Worm (Caenorhabditis elegans) whole organism, L4 larva: ENCODE data around the gene K03A11.6.
"Not testable (repeated sequence)": the region's sequence is repeated elsewhere in the genome, so short reads cannot be mapped to it uniquely, and the experiment has no call there.

Source experiments
- F10B5.3 ChIP-seq: sonication (generic microtip); optimal IDR thresholded peaks from 2 replicates; lab custom pipeline; 2016; ENCODE audit warnings: mild to moderate bottlenecking, missing genetic modification characterization, missing compliant biosample characterization
- F26F4.8 ChIP-seq: fragments of 200-800 bp; sonication (Bioruptor generic); conservative IDR thresholded peaks from 2 replicates; pipeline ENCODE4 v1.3.6; 2022; ENCODE audit warnings: missing genetic modification characterization, missing compliant biosample characterization
- F49E8.2 ChIP-seq: sonication (generic microtip); optimal IDR thresholded peaks from 2 replicates; lab custom pipeline; 2016; ENCODE audit warnings: missing compliant biosample characterization, mild to moderate bottlenecking, missing genetic modification characterization, borderline replicate concordance
- T20F7.1 ChIP-seq: fragments of 200-800 bp; sonication (Bioruptor generic); optimal IDR thresholded peaks from 2 replicates; lab custom pipeline; 2018; ENCODE audit warnings: mild to moderate bottlenecking, missing genetic modification characterization, missing compliant biosample characterization
- Y48G9A.11 ChIP-seq: fragments of 200-800 bp; sonication (Bioruptor generic); IDR thresholded peaks from 2 replicates; pipeline ENCODE4 v1.3.6; 2022; ENCODE audit warnings: missing genetic modification reagents, missing genetic modification characterization, missing compliant biosample characterization
- Y5F2A.4 ChIP-seq: fragments of 200-800 bp; sonication (Bioruptor generic); optimal IDR thresholded peaks from 2 replicates; lab custom pipeline; 2018; ENCODE audit warnings: mild to moderate bottlenecking, missing genetic modification characterization, missing compliant biosample characterization
- ZK337.2 ChIP-seq: fragments of 200-800 bp; sonication (Bioruptor generic); IDR thresholded peaks from 2 replicates; pipeline ENCODE4 v1.3.6; 2022; ENCODE audit warnings: missing genetic modification reagents, missing genetic modification characterization, missing compliant biosample characterization
- aha-1 ChIP-seq: fragments of 150-350 bp; peaks from one replicate; lab custom pipeline; 2014; ENCODE audit warnings: missing biosample characterization, missing genetic modification characterization
- ceh-32 ChIP-seq: sonication (generic microtip); optimal IDR thresholded peaks from 2 replicates; lab custom pipeline; 2016; ENCODE audit warnings: mild to moderate bottlenecking, missing genetic modification characterization, missing compliant biosample characterization; ENCODE audit not compliant: poor library complexity
- ces-1 ChIP-seq: fragments of 150-350 bp; sonication (generic microtip); optimal IDR thresholded peaks from 4 replicates; lab custom pipeline; 2014; ENCODE audit warnings: missing biosample characterization, missing genetic modification reagents, missing genetic modification characterization
- ctbp-1 ChIP-seq: fragments of 200-800 bp; sonication (Bioruptor generic); IDR thresholded peaks from 2 replicates; pipeline ENCODE4 v1.3.6; 2022; ENCODE audit warnings: missing genetic modification reagents, missing genetic modification characterization, missing compliant biosample characterization
- daf-19 ChIP-seq: fragments of 200-800 bp; sonication (Bioruptor generic); conservative IDR thresholded peaks from 2 replicates; pipeline ENCODE4 v1.3.6; 2022; ENCODE audit warnings: missing genetic modification characterization, missing compliant biosample characterization
- daf-8 ChIP-seq: fragments of 200-800 bp; sonication (Bioruptor generic); IDR thresholded peaks from 2 replicates; pipeline ENCODE4 v1.3.6; 2022; ENCODE audit warnings: missing genetic modification characterization, missing compliant biosample characterization
- dmd-6 ChIP-seq: fragments of 200-800 bp; sonication (Bioruptor generic); IDR thresholded peaks from 2 replicates; pipeline ENCODE4 v1.3.6; 2022; ENCODE audit warnings: missing genetic modification reagents, missing genetic modification characterization, missing compliant biosample characterization
- dmd-8 ChIP-seq: fragments of 200-800 bp; sonication (Bioruptor generic); IDR thresholded peaks from 2 replicates; pipeline ENCODE4 v1.3.6; 2022; ENCODE audit warnings: missing genetic modification characterization, missing compliant biosample characterization
- duxl-1 ChIP-seq: sonication (generic microtip); optimal IDR thresholded peaks from 2 replicates; lab custom pipeline; 2016; ENCODE audit warnings: mild to moderate bottlenecking, missing genetic modification characterization, moderate library complexity, missing compliant biosample characterization; ENCODE audit not compliant: poor library complexity
- dve-1 ChIP-seq: sonication (generic microtip); optimal IDR thresholded peaks from 2 replicates; lab custom pipeline; 2017; ENCODE audit warnings: antibody characterized with exemption, mild to moderate bottlenecking, missing genetic modification characterization, missing compliant biosample characterization; ENCODE audit not compliant: insufficient read depth
- fkh-10 ChIP-seq: fragments of 150-350 bp; optimal IDR thresholded peaks from 2 replicates; lab custom pipeline; 2014; ENCODE audit warnings: missing biosample characterization, missing genetic modification reagents, missing genetic modification characterization
- hif-1 ChIP-seq, 2 experiments: sonication (generic microtip); optimal IDR thresholded peaks; 2 replicates each; lab custom pipeline; 2016 to 2017; ENCODE audit warnings: missing compliant biosample characterization in 2 of 2, missing genetic modification characterization in 2 of 2, missing genetic modification reagents in 2 of 2, missing genotype in 2 of 2, mild to moderate bottlenecking in 1 of 2
- hlh-11 ChIP-seq: fragments of 200-800 bp; sonication (Bioruptor generic); optimal IDR thresholded peaks from 2 replicates; lab custom pipeline; 2018; ENCODE audit warnings: mild to moderate bottlenecking, missing genetic modification characterization, missing compliant biosample characterization
- hmg-1.1 ChIP-seq: fragments of 200-800 bp; sonication (Bioruptor generic); IDR thresholded peaks from 2 replicates; pipeline ENCODE4 v1.3.6; 2022; ENCODE audit warnings: missing genetic modification reagents, missing genetic modification characterization, missing compliant biosample characterization
- lin-1 ChIP-seq: fragments of 200-800 bp; sonication (Bioruptor generic); IDR thresholded peaks from 2 replicates; pipeline ENCODE4 v1.3.6; 2022; ENCODE audit warnings: missing genetic modification reagents, missing genetic modification characterization, missing compliant biosample characterization
- lin-29 ChIP-seq: fragments of 200-800 bp; sonication (Bioruptor generic); IDR thresholded peaks from 2 replicates; pipeline ENCODE4 v1.3.6; 2022; ENCODE audit warnings: missing genetic modification reagents, missing genetic modification characterization, missing compliant biosample characterization
- lir-3 ChIP-seq: sonication (generic microtip); optimal IDR thresholded peaks from 2 replicates; lab custom pipeline; 2016; ENCODE audit warnings: mild to moderate bottlenecking, missing genetic modification characterization, missing compliant biosample characterization
- madf-9 ChIP-seq: fragments of 200-800 bp; sonication (Bioruptor generic); conservative IDR thresholded peaks from 2 replicates; pipeline ENCODE4 v1.3.6; 2022; ENCODE audit warnings: missing genetic modification reagents, missing genetic modification characterization, missing compliant biosample characterization
- mdl-1 ChIP-seq, 2 experiments: fragments of 150-350 bp in 1 of 2; sonication (generic microtip) in 1 of 2; optimal IDR thresholded peaks; 2 replicates each; lab custom pipeline; 2014 to 2017; ENCODE audit warnings: missing biosample characterization in 2 of 2, missing genetic modification characterization in 2 of 2
- mep-1 ChIP-seq: fragments of 150-350 bp; sonication (generic microtip); optimal IDR thresholded peaks from 3 replicates; lab custom pipeline; 2014; ENCODE audit warnings: missing biosample characterization, missing genetic modification characterization
- mes-2 ChIP-seq: sonication (generic microtip); optimal IDR thresholded peaks from 2 replicates; lab custom pipeline; 2016; ENCODE audit warnings: missing genotype, mild to moderate bottlenecking, missing genetic modification characterization, missing compliant biosample characterization; ENCODE audit not compliant: poor library complexity, severe bottlenecking
- mxl-2 ChIP-seq: fragments of 200-800 bp; sonication (Bioruptor generic); conservative IDR thresholded peaks from 2 replicates; pipeline ENCODE4 v1.3.6; 2022; ENCODE audit warnings: missing genetic modification reagents, missing genetic modification characterization, missing compliant biosample characterization
- nhr-102 ChIP-seq: sonication (generic microtip); optimal IDR thresholded peaks from 2 replicates; lab custom pipeline; 2016; ENCODE audit warnings: mild to moderate bottlenecking, missing genetic modification characterization, moderate library complexity, missing compliant biosample characterization
- nhr-11 ChIP-seq: fragments of 150-350 bp; optimal IDR thresholded peaks from 2 replicates; lab custom pipeline; 2014; ENCODE audit warnings: missing biosample characterization, missing genetic modification characterization
- nhr-111 ChIP-seq: fragments of 200-800 bp; sonication (Bioruptor generic); optimal IDR thresholded peaks from 2 replicates; lab custom pipeline; 2018; ENCODE audit warnings: mild to moderate bottlenecking, missing genetic modification characterization, missing compliant biosample characterization
- nhr-6 ChIP-seq: fragments of 150-350 bp; optimal IDR thresholded peaks from 2 replicates; lab custom pipeline; 2014; ENCODE audit warnings: missing biosample characterization, missing genetic modification characterization
- nhr-77 ChIP-seq: fragments of 150-350 bp; optimal IDR thresholded peaks from 2 replicates; lab custom pipeline; 2014; ENCODE audit warnings: missing biosample characterization, missing genetic modification characterization
- pha-4 ChIP-seq, 2 experiments: fragments of 150-350 bp in 1 of 2; fragments of 200-800 bp in 1 of 2; sonication (Bioruptor generic) in 1 of 2; IDR thresholded peaks in 1 of 2; optimal IDR thresholded peaks in 1 of 2; 2 replicates each; pipeline versions ENCODE4 v1.3.6 to Lab custom; 2014 to 2022; ENCODE audit warnings: missing genetic modification characterization in 2 of 2, missing genetic modification reagents in 2 of 2, missing biosample characterization in 1 of 2, missing compliant biosample characterization in 1 of 2
- php-3 ChIP-seq: fragments of 200-800 bp; sonication (Bioruptor generic); IDR thresholded peaks from 2 replicates; pipeline ENCODE4 v1.3.6; 2022; ENCODE audit warnings: missing genetic modification reagents, missing genetic modification characterization, missing compliant biosample characterization
- rbr-2 ChIP-seq: sonication (generic microtip); optimal IDR thresholded peaks from 2 replicates; lab custom pipeline; 2016; ENCODE audit warnings: missing genotype, missing genetic modification characterization, missing compliant biosample characterization
- saeg-2 ChIP-seq: fragments of 200-800 bp; sonication (Bioruptor generic); IDR thresholded peaks from 2 replicates; pipeline ENCODE4 v1.3.6; 2022; ENCODE audit warnings: missing genetic modification reagents, missing genetic modification characterization, missing compliant biosample characterization
- spr-1 ChIP-seq: sonication (generic microtip); optimal IDR thresholded peaks from 2 replicates; lab custom pipeline; 2016; ENCODE audit warnings: mild to moderate bottlenecking, missing genetic modification characterization, missing compliant biosample characterization
- tag-97 ChIP-seq: fragments of 200-800 bp; sonication (Bioruptor generic); IDR thresholded peaks from 2 replicates; pipeline ENCODE4 v1.3.6; 2022; ENCODE audit warnings: missing genetic modification characterization, missing compliant biosample characterization
- tra-1 ChIP-seq: fragments of 200-800 bp; sonication (Bioruptor generic); IDR thresholded peaks from 2 replicates; pipeline ENCODE4 v1.3.6; 2022; ENCODE audit warnings: missing genetic modification reagents, missing genetic modification characterization, missing compliant biosample characterization
- unc-130 ChIP-seq: sonication (generic microtip); optimal IDR thresholded peaks from 2 replicates; lab custom pipeline; 2016; ENCODE audit warnings: missing genetic modification reagents, missing genetic modification characterization, missing compliant biosample characterization
- unc-62 ChIP-seq, 3 experiments: fragments of 150-350 bp in 1 of 3; sonication (generic microtip); optimal IDR thresholded peaks in 2 of 3; peaks in 1 of 3; 1 replicate in 1 of 3; 2 replicates in 2 of 3; lab custom pipeline; 2014 to 2017; ENCODE audit warnings: missing biosample characterization in 3 of 3, missing genetic modification characterization in 3 of 3, missing genetic modification reagents in 3 of 3, missing genotype in 1 of 3
- vab-7 ChIP-seq: fragments of 200-800 bp; sonication (Bioruptor generic); IDR thresholded peaks from 2 replicates; pipeline ENCODE4 v1.3.6; 2022; ENCODE audit warnings: missing genetic modification reagents, missing genetic modification characterization, missing compliant biosample characterization
- zip-11 ChIP-seq: fragments of 200-800 bp; sonication (Bioruptor generic); IDR thresholded peaks from 2 replicates; pipeline ENCODE4 v1.3.6; 2022; ENCODE audit warnings: missing genetic modification characterization, missing compliant biosample characterization
- zip-2 ChIP-seq: fragments of 150-350 bp; optimal IDR thresholded peaks from 2 replicates; lab custom pipeline; 2014; ENCODE audit warnings: missing biosample characterization, missing genetic modification characterization
- ztf-7 ChIP-seq: fragments of 150-350 bp; optimal IDR thresholded peaks from 2 replicates; lab custom pipeline; 2014; ENCODE audit warnings: missing biosample characterization, missing genetic modification characterization

K03A11.6 gene

ce11 chrX:13046324-13046723 is 9.3 kb upstream of the K03A11.6 start (continued):
- TF ChIP-seq pha-4 (GFP tag; IDR thresholded peaks at IDR 0.05; lab: Robert Waterston, UW) (peak; percentile 96; the same call in 1 of the 2 replicates), pha-4 (tag; optimal IDR thresholded peaks at IDR 0.05; lab: Kevin White, UChicago) (peak; percentile 11), Y48G9A.11 (GFP tag; lab: Robert Waterston, UW) (peak; percentile 74; the same call in 1 of the 2 replicates), nhr-77 (tag; lab: Kevin White, UChicago) (peak; percentile 66), mep-1 (peak; percentile 94), daf-19 (GFP tag; lab: Robert Waterston, UW) (peak; percentile 95), dve-1 (peak; percentile 88), lir-3 (peak; percentile 73), saeg-2 (GFP tag; lab: Robert Waterston, UW) (peak; percentile 87), nhr-102 (tag; lab: Kevin White, UChicago) (peak; percentile 89), ZK337.2 (GFP tag; lab: Robert Waterston, UW) (peak; percentile 91), ceh-32 (tag; lab: Kevin White, UChicago) (peak; percentile 35), nhr-6 (tag; lab: Kevin White, UChicago) (peak; percentile 70), dmd-8 (GFP tag; lab: Robert Waterston, UW) (peak; percentile 95), hif-1 (tag; optimal IDR thresholded peaks at IDR 0.05; lab: Kevin White, UChicago) (peak; percentile 55 to 63), duxl-1 (tag; lab: Kevin White, UChicago) (peak; percentile 88), daf-8 (GFP tag; lab: Robert Waterston, UW) (0 out of 2 replicates have a peak, but pooled peaks have one; percentile 35), ces-1 (GFP tag; lab: Kevin White, UChicago) (peak; percentile 35), nhr-111 (GFP tag; lab: Kevin White, UChicago) (peak; percentile 92), F10B5.3 (tag; lab: Kevin White, UChicago) (peak; percentile 57), lin-1 (GFP tag; lab: Robert Waterston, UW) (peak; percentile 94), unc-130 (GFP tag; lab: Kevin White, UChicago) (peak; percentile 52), vab-7 (GFP tag; lab: Robert Waterston, UW) (peak; percentile 96), php-3 (GFP tag; lab: Robert Waterston, UW) (peak; percentile 86), lin-29 (GFP tag; lab: Robert Waterston, UW) (peak; percentile 75), Y5F2A.4 (GFP tag; lab: Kevin White, UChicago) (peak; percentile 81), unc-62 (GFP tag; optimal IDR thresholded peaks at IDR 0.05 in 1 of 2; lab: Kevin White, UChicago) (peak in 1 of 2 experiments; percentile 97), madf-9 (peak; percentile 95), mxl-2 (GFP tag; lab: Robert Waterston, UW) (peak; percentile 77), spr-1 (tag; lab: Kevin White, UChicago) (peak; percentile 75), tra-1 (GFP tag; lab: Robert Waterston, UW) (peak; percentile 88), rbr-2 (tag; lab: Kevin White, UChicago) (peak; percentile 89), tag-97 (0 out of 2 replicates have a peak, but pooled peaks have one; percentile 50), T20F7.1 (peak; percentile 77), dmd-6 (GFP tag; lab: Robert Waterston, UW) (peak; percentile 87), F49E8.2 (tag; lab: Kevin White, UChicago) (peak; percentile 49), hmg-1.1 (GFP tag; lab: Robert Waterston, UW) (peak; percentile 99), fkh-10 (GFP tag; lab: Kevin White, UChicago) (peak; percentile 81), zip-2 (peak; percentile 80), hlh-11 (tag; lab: Kevin White, UChicago) (peak; percentile 75), nhr-11 (tag; lab: Kevin White, UChicago) (peak; percentile 79), zip-11 (GFP tag; lab: Robert Waterston, UW) (peak; percentile 90), mdl-1 (tag; optimal IDR thresholded peaks at IDR 0.05; lab: Kevin White, UChicago) (peak; percentile 66 to 75), ctbp-1 (GFP tag; lab: Robert Waterston, UW) (peak; percentile 97), aha-1 (tag; lab: Kevin White, UChicago) (peak; percentile 100), ztf-7 (tag; lab: Kevin White, UChicago) (peak; percentile 77), mes-2 (peak; percentile 82), F26F4.8 (GFP tag; lab: Robert Waterston, UW) (peak; percentile 66; the same call in 1 of the 2 replicates)
- not testable (repeated sequence) for TF ChIP-seq unc-62 (tag; optimal IDR thresholded peaks at IDR 0.05; lab: Kevin White, UChicago)
